Fruit fly (Drosophila melanogaster) whole organism, embryonic: Measurements from ENCODE around the gene CG43886.

ENCODE experiments used
- cwo ChIP-seq: fragments of 200-800 bp; sonication (Bioruptor generic); optimal IDR thresholded peaks from 3 replicates; lab custom pipeline; 2017; ENCODE audit warnings: missing biosample characterization, missing genetic modification characterization, mild to moderate bottlenecking, moderate library complexity, missing genetic modification reagents
- emc ChIP-seq: fragments of 200-800 bp; sonication (Bioruptor generic); optimal IDR thresholded peaks from 2 replicates; lab custom pipeline; 2016; ENCODE audit warnings: missing biosample characterization, missing genetic modification characterization
- ham ChIP-seq: fragments of 200-800 bp; sonication (Bioruptor generic); IDR thresholded peaks from 2 replicates; pipeline ENCODE4 v1.3.6; 2022; ENCODE audit warnings: missing biosample characterization, missing genetic modification characterization

DNA sequence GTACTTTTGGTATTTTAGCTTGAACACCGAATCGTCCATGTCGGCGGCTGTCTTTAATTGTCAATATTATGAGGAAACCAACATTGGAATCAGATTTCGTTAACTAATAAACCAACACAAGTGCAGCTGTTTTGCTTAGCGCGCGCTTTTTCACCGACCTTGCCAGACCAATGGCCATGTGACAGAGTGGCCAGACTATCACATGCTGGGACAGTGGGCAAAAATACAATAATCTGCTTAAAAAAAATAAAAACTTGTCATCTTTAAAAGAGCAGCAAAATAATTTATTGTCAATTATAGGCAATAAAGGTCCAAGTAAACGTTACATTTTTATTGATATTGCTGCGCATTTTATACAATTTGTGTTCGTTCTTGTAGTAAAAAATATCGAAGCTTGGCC, 16.2 kb upstream of the CG43886 start, which contains the start of gene RecQ4:
- TF ChIP-seq cwo (GFP tag; lab: Kevin White, UChicago), result no peak
- no peak for TF ChIP-seq ham (GFP tag; lab: Robert Waterston, UW)
- no peak for TF ChIP-seq emc (GFP tag; lab: Kevin White, UChicago)
